Fruit fly (Drosophila melanogaster) S2 (cell line): ENCODE measurements around the gene CG31697.
A peak's percentile ranks its signal among the peaks of the same experiment; 100 is the strongest.

ENCODE experiments used
- CG8478 ChIP-seq: fragments of >200 bp; optimal IDR thresholded peaks from 2 replicates; lab custom pipeline; 2018
- CTCF ChIP-seq, 2 experiments: fragments of >200 bp; optimal IDR thresholded peaks; 2 replicates each; lab custom pipeline; 2018

Gene CG31697

DNA sequence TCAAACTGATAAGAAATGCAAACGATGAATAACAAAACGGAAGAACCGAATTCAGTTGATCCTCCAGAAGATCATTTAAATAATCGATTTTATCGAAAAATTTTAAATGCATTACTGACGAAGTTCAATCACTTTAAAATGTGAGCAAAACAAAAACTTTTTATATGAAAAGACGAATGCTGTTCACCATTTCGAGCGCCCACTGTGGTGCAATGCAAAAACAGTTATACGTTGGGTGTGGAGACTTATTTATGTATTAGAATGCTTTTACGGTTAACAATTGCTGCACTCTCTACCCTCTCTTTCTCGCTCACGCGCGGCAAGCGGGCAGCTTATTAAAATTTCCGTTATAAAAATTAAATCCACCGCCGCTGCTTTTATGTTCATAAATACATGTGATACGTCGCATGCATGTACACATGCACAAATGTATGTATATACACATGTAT lies 35.6 kb downstream of the CG31697 start:
- TF ChIP-seq CTCF (optimal IDR thresholded peaks at IDR 0.05; lab: Kevin White, UChicago) (no peak), CG8478 (lab: Kevin White, UChicago) (no peak)

DNA sequence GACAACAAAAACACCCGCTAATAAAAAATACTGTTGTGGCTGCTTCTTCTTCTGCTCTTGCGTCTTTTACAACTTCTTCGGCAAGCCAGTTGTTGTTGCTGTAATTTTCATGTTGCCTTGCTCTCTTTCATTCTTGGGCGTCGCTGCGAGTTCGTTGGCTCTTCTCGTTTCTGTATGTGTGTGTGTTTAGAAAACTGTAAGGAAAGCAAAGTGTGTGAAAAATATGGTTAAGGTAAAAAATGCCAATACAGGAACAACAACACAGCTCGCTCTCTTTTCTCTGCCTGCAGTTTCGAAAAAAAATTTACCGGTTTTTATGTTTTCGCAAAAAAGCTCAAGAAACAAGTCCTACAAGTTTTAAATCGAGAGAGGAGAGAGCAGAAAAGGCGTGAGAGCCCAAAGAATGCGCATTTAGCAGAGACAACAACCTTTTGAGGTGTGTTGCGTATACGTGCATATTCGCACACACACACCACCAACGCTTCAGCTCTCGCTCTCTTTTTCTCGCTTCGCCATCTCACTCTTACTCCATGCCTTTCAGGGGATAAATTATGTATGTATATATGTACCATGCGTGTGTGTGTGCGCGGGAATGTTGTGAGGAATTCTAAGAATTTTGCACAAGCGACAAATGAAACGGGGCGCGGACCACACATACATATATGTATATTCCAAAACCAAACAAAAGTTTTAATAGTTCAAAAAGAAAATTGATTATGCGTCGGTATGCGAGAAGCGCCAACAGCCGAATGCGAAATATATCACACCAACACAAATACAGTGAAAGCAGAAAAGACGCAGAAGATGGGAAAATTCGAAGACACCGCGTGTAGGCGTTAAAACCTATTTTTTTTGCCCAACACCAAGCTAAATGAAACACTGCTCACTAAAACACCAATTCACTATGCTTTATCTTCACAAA lies 36.6 kb downstream of the CG31697 start:
- TF ChIP-seq CTCF (optimal IDR thresholded peaks at IDR 0.05; lab: Kevin White, UChicago) (no peak), CG8478 (lab: Kevin White, UChicago) (no peak)

DNA sequence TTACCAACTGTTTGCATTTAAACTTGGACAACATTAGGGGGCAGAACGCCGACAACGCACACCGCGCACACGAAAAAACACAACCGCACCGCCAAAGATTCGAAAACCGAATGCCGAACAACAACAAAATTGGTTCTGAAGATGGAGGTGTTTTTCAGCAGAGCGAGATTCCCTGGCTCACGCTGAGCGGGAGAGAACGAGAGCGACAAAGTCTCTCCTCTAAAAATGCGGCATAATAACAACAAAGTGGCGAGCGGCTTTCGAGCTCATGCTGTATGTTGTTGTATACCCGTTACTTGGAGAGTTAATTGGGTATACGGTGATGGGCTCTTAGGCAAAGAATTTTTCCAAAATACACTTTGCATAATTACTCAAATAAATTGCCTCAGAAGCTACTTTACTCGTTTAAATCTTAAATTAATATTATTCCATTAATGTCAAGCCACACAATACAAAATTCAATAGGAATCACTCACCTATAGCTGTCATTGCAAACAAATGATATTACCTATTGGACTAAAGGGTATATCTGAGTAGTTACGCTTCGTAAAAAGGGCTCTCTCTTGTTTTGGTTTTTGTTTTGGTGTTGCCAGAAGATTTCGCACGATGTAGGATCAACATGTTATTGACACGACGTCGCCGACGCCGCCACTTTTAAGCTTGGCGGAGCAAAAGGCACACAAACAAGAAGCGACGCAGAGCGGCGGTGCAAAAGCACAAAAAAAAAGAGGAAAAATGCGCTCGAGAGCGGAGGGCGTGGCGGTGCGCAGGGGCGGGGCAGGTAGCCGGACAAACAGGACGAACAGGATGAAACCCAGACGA lies 37.5 kb downstream of the CG31697 start:
- TF ChIP-seq CTCF (optimal IDR thresholded peaks at IDR 0.05; lab: Kevin White, UChicago) (no peak), CG8478 (lab: Kevin White, UChicago) (no peak)

DNA sequence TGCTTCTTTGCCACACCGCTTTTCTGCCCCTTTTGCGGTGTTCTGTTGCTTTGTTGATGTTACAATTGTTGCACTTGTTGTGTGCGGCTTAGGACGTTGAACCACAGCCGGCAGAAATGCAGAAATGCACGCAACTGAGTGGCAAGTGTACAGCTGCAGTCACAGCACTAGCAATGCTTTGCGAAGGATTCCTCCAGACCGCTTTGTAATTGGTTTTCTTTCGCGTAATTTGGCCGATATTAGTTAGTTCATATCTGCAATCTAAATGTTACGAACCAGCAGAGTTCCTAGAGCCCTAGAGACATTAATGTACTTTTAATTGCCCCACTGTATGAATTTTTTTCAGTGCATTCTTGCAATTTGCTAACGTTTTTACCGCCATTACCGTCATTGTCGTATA lies 39.1 kb downstream of the CG31697 start:
- no peak for TF ChIP-seq CG8478 (lab: Kevin White, UChicago)
- TF ChIP-seq CTCF (optimal IDR thresholded peaks at IDR 0.05; lab: Kevin White, UChicago): no peak

DNA sequence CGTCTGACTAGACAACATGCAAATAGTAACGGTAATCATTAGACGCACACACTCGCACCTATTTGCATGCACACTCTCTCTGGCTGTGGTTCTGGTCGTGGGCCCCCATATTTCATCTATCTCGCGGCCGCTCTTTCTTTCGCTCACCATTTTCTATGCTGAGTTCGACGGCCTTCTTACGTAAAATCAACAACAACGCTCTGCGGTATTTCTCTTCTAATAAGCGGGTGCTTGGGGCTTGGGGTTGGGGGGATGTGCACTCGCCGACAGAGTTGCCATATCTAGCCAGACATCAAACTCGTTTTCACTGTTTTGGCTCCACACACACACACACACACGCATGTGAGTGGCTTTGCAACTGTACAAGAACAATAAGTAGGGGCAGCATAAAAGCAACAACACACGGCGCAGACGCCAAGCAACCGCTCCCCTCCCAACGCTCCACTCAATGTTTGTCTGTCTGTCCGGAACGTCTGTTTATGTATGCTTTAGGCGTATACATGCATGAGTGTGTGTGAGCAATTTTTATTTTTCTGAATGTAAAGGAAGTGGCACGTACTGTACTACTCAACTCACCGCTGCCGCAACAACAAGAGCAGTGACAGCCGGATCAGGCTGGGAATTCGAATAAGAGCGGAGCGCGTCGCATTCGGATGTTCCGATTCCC lies 39.8 kb downstream of the CG31697 start:
- TF ChIP-seq CTCF (optimal IDR thresholded peaks at IDR 0.05; lab: Kevin White, UChicago) (no peak), CG8478 (lab: Kevin White, UChicago) (no peak)

DNA sequence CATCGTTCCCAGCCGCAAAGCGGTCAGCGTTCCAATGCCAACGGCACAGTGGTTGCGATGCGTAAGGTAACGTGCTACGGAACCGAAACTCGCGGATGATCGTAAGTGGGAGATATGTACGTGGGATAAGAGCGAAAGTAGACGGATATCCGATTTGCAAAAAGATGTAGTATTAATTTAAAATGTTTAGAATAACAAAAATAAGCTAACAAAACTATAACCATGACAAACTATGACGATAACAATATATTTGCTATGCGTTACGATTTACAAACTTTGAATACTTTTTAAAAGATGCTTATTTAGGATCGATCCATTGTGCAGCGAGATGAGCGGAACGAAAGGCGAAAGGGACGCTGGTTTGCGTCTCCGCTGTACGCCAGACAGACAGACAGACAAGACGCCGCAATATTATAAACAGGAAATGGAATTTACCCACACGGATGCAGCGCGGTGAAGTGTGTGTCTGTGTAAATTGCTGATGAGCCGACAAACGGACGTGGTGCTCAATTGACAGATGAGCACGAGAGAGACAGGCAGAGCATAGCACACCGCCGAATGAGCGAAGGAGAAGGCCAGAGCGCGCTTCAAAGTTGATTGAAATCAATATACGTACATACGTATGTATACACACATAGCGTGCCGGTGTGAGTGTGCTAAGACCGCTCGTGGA lies 40.5 kb downstream of the CG31697 start:
- TF ChIP-seq CG8478 (lab: Kevin White, UChicago) (no peak), CTCF (optimal IDR thresholded peaks at IDR 0.05; lab: Kevin White, UChicago) (peak in 1 of 2 experiments; percentile 40)

DNA sequence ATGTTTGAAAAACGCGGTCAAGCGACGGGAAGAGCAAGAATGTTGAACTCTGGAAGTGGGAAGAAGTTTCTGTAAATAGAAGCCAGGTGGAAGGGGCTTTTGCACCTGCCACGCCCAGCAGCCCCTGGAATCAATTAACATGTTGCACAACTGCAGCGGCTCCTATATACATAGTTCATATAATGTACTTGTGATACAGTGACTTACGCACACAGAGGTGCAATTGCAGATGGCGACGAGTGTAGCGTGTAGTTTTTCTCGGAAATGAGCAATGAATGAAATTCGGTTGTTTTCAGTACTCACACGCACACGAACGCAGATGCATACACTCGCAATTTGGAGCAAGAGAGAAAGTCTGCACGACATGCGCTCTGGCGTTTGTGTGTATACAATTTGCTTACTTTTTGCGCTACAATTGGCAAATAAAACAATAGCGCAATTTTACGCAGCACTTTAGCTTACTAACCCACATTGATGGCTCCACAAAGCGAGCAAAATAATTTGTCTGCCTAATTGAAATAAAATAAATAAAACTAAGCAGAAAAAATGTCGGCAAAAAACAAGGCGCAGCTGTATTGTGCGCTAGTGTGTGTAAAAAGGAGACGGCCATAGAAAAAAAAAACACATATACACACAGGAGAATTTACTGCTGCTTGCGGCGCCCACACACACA lies 41.2 kb downstream of the CG31697 start:
- TF ChIP-seq CG8478 (lab: Kevin White, UChicago) (no peak), CTCF (optimal IDR thresholded peaks at IDR 0.05; lab: Kevin White, UChicago) (no peak)

DNA sequence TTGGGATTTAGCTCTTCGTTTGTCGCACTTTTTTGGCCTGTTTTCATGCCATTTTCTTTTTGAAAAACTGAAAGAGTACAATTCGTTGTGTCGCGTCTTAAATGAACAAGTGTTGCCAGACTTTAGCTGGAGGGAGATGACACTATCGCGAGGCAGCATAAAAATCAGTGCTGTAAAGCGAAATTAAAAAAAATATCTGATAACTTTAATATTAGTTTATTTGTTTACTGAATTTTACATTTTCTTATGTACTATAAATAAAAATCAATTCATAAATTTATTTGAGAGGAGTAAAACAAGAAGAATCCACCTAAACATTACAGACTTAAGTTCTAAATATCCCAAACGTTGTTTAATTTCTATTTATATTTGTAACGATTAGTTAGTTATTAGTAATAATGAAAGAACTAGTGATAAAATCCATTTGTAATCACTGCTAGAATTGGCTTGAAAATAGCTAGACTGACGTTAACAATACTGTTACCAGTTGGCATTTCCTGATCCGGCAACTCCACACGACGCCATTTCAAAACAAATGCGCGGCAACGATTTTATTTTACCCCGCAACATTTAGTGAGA lies 42.0 kb downstream of the CG31697 start, which contains the start of the genes spi and msb1l:
Gene spi (minus strand): TSS at position 129 of the 579 bp plus-strand sequence.
Gene msb1l (plus strand): TSS at position 515 of the 579 bp plus-strand sequence.
- TF ChIP-seq CTCF (optimal IDR thresholded peaks at IDR 0.05; lab: Kevin White, UChicago): no peak
- TF ChIP-seq CG8478 (lab: Kevin White, UChicago): no peak

DNA sequence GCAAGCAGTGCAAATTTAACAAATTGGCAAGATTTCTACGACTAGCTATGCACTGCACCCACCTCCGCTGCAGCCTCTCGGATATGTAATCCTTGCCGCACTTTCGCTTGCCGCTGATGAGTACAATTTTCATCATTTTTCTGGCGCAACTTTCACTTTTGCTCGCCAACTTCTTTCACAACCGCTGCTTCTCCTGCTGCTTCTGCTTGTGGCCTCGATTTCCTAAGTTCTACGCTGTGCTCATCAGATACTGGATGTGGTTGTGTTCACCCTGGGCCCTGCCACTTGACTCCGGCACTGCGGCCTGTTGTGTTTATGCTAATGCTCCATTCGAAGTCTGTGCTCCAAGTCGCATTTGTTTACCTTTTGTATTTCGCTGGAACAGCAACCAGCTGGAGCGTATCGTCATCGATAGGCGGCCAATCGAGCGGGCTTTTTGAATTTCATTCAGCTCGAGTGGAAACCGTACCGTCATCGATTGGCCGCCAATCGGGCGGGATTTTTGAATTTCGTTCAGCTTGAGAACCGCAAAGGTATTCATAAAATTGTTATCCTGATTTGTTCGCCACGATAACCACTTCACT lies 44.8 kb downstream of the CG31697 start, which contains the start of gene Pmvk:
Gene Pmvk (minus strand): TSS at position 357 of the 584 bp plus-strand sequence.
- TF ChIP-seq CG8478 (lab: Kevin White, UChicago): no peak
- no peak for TF ChIP-seq CTCF (optimal IDR thresholded peaks at IDR 0.05; lab: Kevin White, UChicago)

DNA sequence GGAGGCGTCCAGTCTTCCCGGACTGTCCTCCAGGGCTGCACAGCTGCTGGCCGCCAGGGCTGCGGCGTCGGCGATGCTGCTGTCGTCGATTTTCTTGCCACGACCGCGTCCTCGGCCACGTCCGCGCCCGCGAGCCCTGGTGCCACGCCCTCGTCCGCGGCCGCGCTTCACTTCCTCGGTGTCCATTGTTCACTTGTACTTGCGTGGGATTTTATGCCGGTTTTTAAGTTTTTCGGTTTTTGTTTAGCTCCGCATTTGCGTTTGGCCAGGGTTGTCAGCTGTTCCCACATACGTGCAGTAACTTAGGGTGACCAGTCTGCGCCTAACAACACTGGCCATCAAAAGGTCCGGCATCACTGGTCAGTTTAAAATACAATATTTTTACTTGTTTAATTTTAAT lies 46.9 kb downstream of the CG31697 start, which contains the start of gene Hakai:
Gene Hakai (minus strand): TSS at position 290 of the 400 bp plus-strand sequence.
- TF ChIP-seq CTCF (optimal IDR thresholded peaks at IDR 0.05; lab: Kevin White, UChicago) (peak in 1 of 2 experiments; percentile 29), CG8478 (lab: Kevin White, UChicago) (no peak)

DNA sequence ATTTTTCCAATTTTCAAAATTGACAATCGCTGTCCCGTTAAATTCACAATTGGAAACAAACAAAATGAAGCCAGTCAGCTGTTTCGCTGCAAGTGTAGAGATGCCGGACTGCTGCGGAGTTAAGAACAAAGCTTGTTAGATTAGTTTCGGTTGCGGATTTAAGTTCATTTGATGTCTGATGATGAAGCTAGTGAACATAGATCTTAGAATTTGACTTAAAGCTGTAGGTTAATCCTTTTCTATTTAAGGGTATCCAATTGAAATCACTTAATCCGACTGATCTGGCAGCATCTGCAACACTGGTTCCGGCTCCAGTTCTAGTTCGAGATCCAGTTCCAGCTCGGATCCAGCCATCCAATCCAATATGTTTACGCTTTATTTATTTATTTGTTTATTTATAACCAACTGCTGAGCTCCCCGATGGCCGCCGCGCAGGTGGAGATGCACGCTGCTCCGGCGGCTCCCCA lies 48.7 kb downstream of the CG31697 start, which contains the start of the genes PCNA2 and CG10366:
Gene PCNA2 (minus strand): TSS at position 65 of the 467 bp plus-strand sequence.
Gene CG10366 (plus strand): TSS at position 310 of the 467 bp plus-strand sequence.
- peak; percentile 26 to 68 for TF ChIP-seq CTCF (optimal IDR thresholded peaks at IDR 0.05; lab: Kevin White, UChicago)
- TF ChIP-seq CG8478 (lab: Kevin White, UChicago): no peak
